Fruit fly (Drosophila melanogaster) S2 (cell line): ENCODE data around the gene Reg-2.

Source experiments
- CG8478 ChIP-seq: fragments of >200 bp; optimal IDR thresholded peaks from 2 replicates; lab custom pipeline; 2018
- CTCF ChIP-seq, 2 experiments: fragments of >200 bp; optimal IDR thresholded peaks; 2 replicates each; lab custom pipeline; 2018

- no peak for TF ChIP-seq CG8478
- TF ChIP-seq CTCF (optimal IDR thresholded peaks at IDR 0.05; lab: Kevin White, UChicago) = no peak
These were observed 15.0 kb upstream of the Reg-2 start for dm6 chr3L:621097-621967.
